Fruit fly (Drosophila melanogaster) whole organism, embryonic: Measurements from ENCODE around the gene Sptr.

ENCODE experiments used
- Abd-B ChIP-seq: fragments of 200-800 bp; sonication (Bioruptor generic); optimal IDR thresholded peaks from 2 replicates; lab custom pipeline; 2018; ENCODE audit warnings: missing biosample characterization, mild to moderate bottlenecking, missing genetic modification characterization, moderate library complexity
- Antp ChIP-seq: fragments of 200-800 bp; sonication (Bioruptor generic); optimal IDR thresholded peaks from 3 replicates; lab custom pipeline; 2016; ENCODE audit warnings: missing biosample characterization, missing genetic modification characterization
- Atf-2 ChIP-seq: fragments of 200-800 bp; sonication (Bioruptor generic); optimal IDR thresholded peaks from 2 replicates; lab custom pipeline; 2016; ENCODE audit warnings: missing biosample characterization, missing genetic modification characterization
- CG1024 ChIP-seq: fragments of 200-800 bp; sonication (Bioruptor generic); IDR thresholded peaks from 2 replicates; pipeline ENCODE4 v1.3.6; 2022; ENCODE audit warnings: missing biosample characterization, missing genetic modification characterization
- CG10267 ChIP-seq: fragments of 200-800 bp; sonication (Bioruptor generic); optimal IDR thresholded peaks from 2 replicates; lab custom pipeline; 2018; ENCODE audit warnings: missing biosample characterization, mild to moderate bottlenecking, missing genetic modification characterization, moderate library complexity
- CG11093 ChIP-seq: fragments of 200-800 bp; sonication (Bioruptor generic); IDR thresholded peaks from 3 replicates; pipeline ENCODE4 v1.3.6; 2022; ENCODE audit warnings: missing biosample characterization, missing genetic modification characterization
- CG11560 ChIP-seq: fragments of 200-800 bp; sonication (Bioruptor generic); IDR thresholded peaks from 3 replicates; pipeline ENCODE4 v1.3.6; 2022; ENCODE audit warnings: missing biosample characterization, missing genetic modification characterization
- CG14014 ChIP-seq: fragments of 200-800 bp; sonication (Bioruptor generic); IDR thresholded peaks from 2 replicates; pipeline ENCODE4 v1.3.6; 2022; ENCODE audit warnings: missing biosample characterization, missing genetic modification characterization
- CG15479 ChIP-seq: fragments of 200-800 bp; sonication (Bioruptor generic); optimal IDR thresholded peaks from 3 replicates; lab custom pipeline; 2019; ENCODE audit warnings: missing biosample characterization, mild to moderate bottlenecking, missing genetic modification characterization, moderate library complexity
- CG15514 ChIP-seq: fragments of 200-800 bp; sonication (Bioruptor generic); optimal IDR thresholded peaks from 3 replicates; lab custom pipeline; 2017; ENCODE audit warnings: missing biosample characterization, missing genetic modification characterization, mild to moderate bottlenecking, moderate library complexity, missing genetic modification reagents
- CG16813 ChIP-seq: fragments of 200-800 bp; sonication (Bioruptor generic); IDR thresholded peaks from 3 replicates; pipeline ENCODE4 v1.3.6; 2022; ENCODE audit warnings: missing biosample characterization, missing genetic modification characterization; ENCODE audit not compliant: partially characterized antibody
- CG17186 ChIP-seq: fragments of 200-800 bp; sonication (Bioruptor generic); optimal IDR thresholded peaks from 3 replicates; lab custom pipeline; 2017; ENCODE audit warnings: missing biosample characterization, missing genetic modification reagents, missing genetic modification characterization
- CG17568 ChIP-seq: fragments of 200-800 bp; sonication (Bioruptor generic); optimal IDR thresholded peaks from 2 replicates; lab custom pipeline; 2018; ENCODE audit warnings: missing biosample characterization, mild to moderate bottlenecking, missing genetic modification characterization, moderate library complexity
- CG17912 ChIP-seq: fragments of 200-800 bp; sonication (Bioruptor generic); optimal IDR thresholded peaks from 2 replicates; lab custom pipeline; 2018; ENCODE audit warnings: missing biosample characterization, mild to moderate bottlenecking, missing genetic modification characterization
- CG18262 ChIP-seq: fragments of 200-800 bp; optimal IDR thresholded peaks from 3 replicates; lab custom pipeline; 2019; ENCODE audit warnings: missing biosample characterization, mild to moderate bottlenecking, missing genetic modification characterization, moderate library complexity
- CG18764 ChIP-seq: fragments of 200-800 bp; sonication (Bioruptor generic); optimal IDR thresholded peaks from 3 replicates; lab custom pipeline; 2016; ENCODE audit warnings: missing biosample characterization, missing genetic modification characterization
- CG4282 ChIP-seq: fragments of 200-800 bp; sonication (Bioruptor generic); optimal IDR thresholded peaks from 2 replicates; lab custom pipeline; 2016; ENCODE audit warnings: missing biosample characterization, missing genetic modification characterization
- CG5180 ChIP-seq: fragments of 200-800 bp; sonication (Bioruptor generic); optimal IDR thresholded peaks from 3 replicates; lab custom pipeline; 2017; ENCODE audit warnings: missing biosample characterization, missing genetic modification characterization, mild to moderate bottlenecking, moderate library complexity, missing genetic modification reagents
- CG6791 ChIP-seq: fragments of 200-800 bp; sonication (Bioruptor generic); IDR thresholded peaks from 3 replicates; pipeline ENCODE4 v1.3.6; 2022; ENCODE audit warnings: missing biosample characterization, missing genetic modification characterization; ENCODE audit not compliant: partially characterized antibody
- CG7987 ChIP-seq: fragments of 200-800 bp; sonication (Bioruptor generic); optimal IDR thresholded peaks from 2 replicates; lab custom pipeline; 2018; ENCODE audit warnings: missing biosample characterization, mild to moderate bottlenecking, missing genetic modification characterization, moderate library complexity
- CG8765 ChIP-seq: fragments of 200-800 bp; sonication (Bioruptor generic); IDR thresholded peaks from 2 replicates; pipeline ENCODE4 v1.3.6; 2022; ENCODE audit warnings: missing biosample characterization, missing genetic modification characterization
- CG8944 ChIP-seq: fragments of 200-800 bp; sonication (Bioruptor generic); optimal IDR thresholded peaks from 3 replicates; lab custom pipeline; 2016; ENCODE audit warnings: missing biosample characterization, missing genetic modification characterization
- CG9609 ChIP-seq: fragments of 200-800 bp; sonication (Bioruptor generic); optimal IDR thresholded peaks from 3 replicates; lab custom pipeline; 2016; ENCODE audit warnings: missing biosample characterization, missing genetic modification characterization
- CG9727 ChIP-seq: fragments of 200-800 bp; sonication (Bioruptor generic); optimal IDR thresholded peaks from 3 replicates; lab custom pipeline; 2017; ENCODE audit warnings: missing biosample characterization, mild to moderate bottlenecking, missing genetic modification characterization
- CG9876 ChIP-seq: fragments of 200-800 bp; sonication (Bioruptor generic); optimal IDR thresholded peaks from 2 replicates; lab custom pipeline; 2016; ENCODE audit warnings: missing biosample characterization, missing genetic modification characterization
- CrebB ChIP-seq: fragments of 200-800 bp; sonication (Bioruptor generic); optimal IDR thresholded peaks from 3 replicates; lab custom pipeline; 2018; ENCODE audit warnings: missing biosample characterization, mild to moderate bottlenecking, missing genetic modification characterization
- D19B ChIP-seq: fragments of 200-800 bp; sonication (Bioruptor generic); optimal IDR thresholded peaks from 2 replicates; lab custom pipeline; 2017; ENCODE audit warnings: missing biosample characterization, mild to moderate bottlenecking, missing genetic modification characterization
- Dip2 ChIP-seq: fragments of 200-800 bp; sonication (Bioruptor generic); IDR thresholded peaks from 2 replicates; pipeline ENCODE4 v1.3.6; 2022; ENCODE audit warnings: missing biosample characterization, missing genetic modification characterization
- Doc2 ChIP-seq: fragments of 200-800 bp; sonication (Bioruptor generic); IDR thresholded peaks from 2 replicates; pipeline ENCODE4 v1.3.6; 2022; ENCODE audit warnings: missing biosample characterization, missing genetic modification characterization
- Fer1 ChIP-seq: fragments of 200-800 bp; sonication (Bioruptor generic); optimal IDR thresholded peaks from 2 replicates; lab custom pipeline; 2017; ENCODE audit warnings: missing biosample characterization, mild to moderate bottlenecking, missing genetic modification characterization
- H15 ChIP-seq: fragments of 200-800 bp; sonication (Bioruptor generic); IDR thresholded peaks from 3 replicates; pipeline ENCODE4 v1.3.6; 2022; ENCODE audit warnings: missing biosample characterization, missing genetic modification characterization
- Hand ChIP-seq: fragments of 200-800 bp; sonication (Bioruptor generic); optimal IDR thresholded peaks from 2 replicates; lab custom pipeline; 2017; ENCODE audit warnings: mild to moderate bottlenecking, missing biosample characterization, missing genetic modification reagents, missing genetic modification characterization
- Hsf ChIP-seq: fragments of 200-800 bp; sonication (Bioruptor generic); optimal IDR thresholded peaks from 3 replicates; lab custom pipeline; 2016; ENCODE audit warnings: missing biosample characterization, missing genetic modification characterization
- NFAT ChIP-seq: fragments of 200-800 bp; sonication (Bioruptor generic); IDR thresholded peaks from 2 replicates; pipeline ENCODE4 v1.3.6; 2022; ENCODE audit warnings: missing biosample characterization, missing genetic modification characterization
- Nf-YC ChIP-seq: fragments of 200-800 bp; optimal IDR thresholded peaks from 3 replicates; lab custom pipeline; 2019; ENCODE audit warnings: missing biosample characterization, mild to moderate bottlenecking, missing genetic modification characterization, moderate library complexity
- Pdp1 ChIP-seq, 2 experiments: fragments of 200-800 bp; sonication (Bioruptor generic); optimal IDR thresholded peaks; 3 replicates each; lab custom pipeline; 2016; ENCODE audit warnings: missing biosample characterization in 2 of 2, missing genetic modification characterization in 2 of 2, mild to moderate bottlenecking in 1 of 2, moderate library complexity in 1 of 2
- Rfx ChIP-seq: fragments of 200-800 bp; sonication (Bioruptor generic); IDR thresholded peaks from 2 replicates; pipeline ENCODE4 v1.3.6; 2022; ENCODE audit warnings: missing biosample characterization, missing genetic modification characterization
- Spps ChIP-seq: fragments of 200-800 bp; sonication (Bioruptor generic); optimal IDR thresholded peaks from 2 replicates; lab custom pipeline; 2018; ENCODE audit warnings: missing biosample characterization, mild to moderate bottlenecking, missing genetic modification characterization
- az2 ChIP-seq: fragments of 200-800 bp; sonication (Bioruptor generic); optimal IDR thresholded peaks from 3 replicates; lab custom pipeline; 2016; ENCODE audit warnings: missing biosample characterization, missing genetic modification characterization
- cato ChIP-seq: fragments of 200-800 bp; sonication (Bioruptor generic); optimal IDR thresholded peaks from 2 replicates; lab custom pipeline; 2016; ENCODE audit warnings: missing biosample characterization, missing genetic modification characterization, borderline replicate concordance
- emc ChIP-seq: fragments of 200-800 bp; sonication (Bioruptor generic); optimal IDR thresholded peaks from 2 replicates; lab custom pipeline; 2016; ENCODE audit warnings: missing biosample characterization, missing genetic modification characterization
- gsb ChIP-seq: fragments of 200-800 bp; sonication (Bioruptor generic); IDR thresholded peaks from 2 replicates; pipeline ENCODE4 v1.3.6; 2022; ENCODE audit warnings: missing biosample characterization, missing genetic modification characterization
- hb ChIP-seq: fragments of 200-800 bp; sonication (Bioruptor generic); IDR thresholded peaks from 3 replicates; pipeline ENCODE4 v1.3.6; 2022; ENCODE audit warnings: missing biosample characterization, missing genetic modification characterization; ENCODE audit not compliant: partially characterized antibody
- her ChIP-seq: fragments of 200-800 bp; sonication (Bioruptor generic); optimal IDR thresholded peaks from 2 replicates; lab custom pipeline; 2016; ENCODE audit warnings: missing biosample characterization, missing genetic modification characterization
- lilli ChIP-seq: fragments of 200-800 bp; sonication (Bioruptor generic); optimal IDR thresholded peaks from 3 replicates; lab custom pipeline; 2016; ENCODE audit warnings: missing biosample characterization, missing genetic modification characterization
- otp ChIP-seq: fragments of 200-800 bp; sonication (Bioruptor generic); IDR thresholded peaks from 3 replicates; pipeline ENCODE4, ENCODE4 v1.3.6; 2022; ENCODE audit warnings: missing biosample characterization, missing genetic modification characterization
- psq ChIP-seq: fragments of 200-800 bp; sonication (Bioruptor generic); optimal IDR thresholded peaks from 2 replicates; lab custom pipeline; 2017; ENCODE audit warnings: missing biosample characterization, missing genetic modification characterization
- sna ChIP-seq: fragments of 200-800 bp; sonication (Bioruptor generic); IDR thresholded peaks from 2 replicates; pipeline ENCODE4 v1.3.6; 2022; ENCODE audit warnings: missing biosample characterization, missing genetic modification characterization; ENCODE audit not compliant: partially characterized antibody
- tgo ChIP-seq: fragments of 200-800 bp; sonication (Bioruptor generic); IDR thresholded peaks from 3 replicates; pipeline ENCODE4 v1.3.6; 2022; ENCODE audit warnings: missing biosample characterization, missing genetic modification characterization
- tio ChIP-seq: fragments of 200-800 bp; sonication (Bioruptor generic); optimal IDR thresholded peaks from 2 replicates; lab custom pipeline; 2017; ENCODE audit warnings: missing biosample characterization, missing genetic modification characterization, inconsistent platforms
- vvl ChIP-seq: fragments of 200-800 bp; sonication (Bioruptor generic); IDR thresholded peaks from 2 replicates; pipeline ENCODE4 v1.3.6; 2022; ENCODE audit warnings: missing biosample characterization, missing genetic modification characterization

Sptr gene

DNA sequence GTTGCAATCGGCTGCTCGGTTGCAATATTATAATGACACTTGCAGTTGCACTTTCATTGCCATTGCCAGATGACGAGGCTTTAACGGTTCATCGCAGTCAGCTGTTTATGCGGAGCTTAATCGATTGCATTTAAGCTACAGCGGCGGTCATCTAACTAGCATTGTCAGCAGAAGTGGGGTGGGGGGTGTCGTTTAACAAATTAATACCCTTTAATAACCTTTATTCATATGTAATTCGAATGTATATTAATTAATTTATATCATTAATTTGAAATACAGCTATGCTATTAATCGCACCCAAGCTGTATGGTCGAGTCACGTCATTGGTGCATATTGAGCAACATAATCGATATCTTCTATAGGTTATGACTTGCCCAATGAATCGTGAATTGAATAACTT lies 28.6 kb upstream of the Sptr start (continued):
- TF ChIP-seq az2 (peak; percentile 80), CG18262 (tag; lab: Kevin White, UChicago) (peak; percentile 76), CG17568 (GFP tag; lab: Kevin White, UChicago) (peak; percentile 39), gsb (no peak; the same call in 1 of the 2 replicates), Hand (GFP tag; lab: Kevin White, UChicago) (peak; percentile 15), CrebB (tag; lab: Kevin White, UChicago) (peak; percentile 6), Fer1 (GFP tag; lab: Kevin White, UChicago) (peak; percentile 62), Pdp1 (GFP tag; optimal IDR thresholded peaks at IDR 0.05; lab: Kevin White, UChicago) (peak; percentile 17 to 46), Atf-2 (GFP tag; lab: Kevin White, UChicago) (no peak), psq (peak; percentile 5), tio (peak; percentile 53), CG18764 (GFP tag; lab: Kevin White, UChicago) (peak; percentile 36), CG11093 (GFP tag; lab: Robert Waterston, UW) (peak; percentile 79; the same call in 2 of the 3 replicates), CG14014 (peak; percentile 85), CG17912 (GFP tag; lab: Kevin White, UChicago) (peak; percentile 13), tgo (peak; percentile 82), vvl (GFP tag; lab: Robert Waterston, UW) (peak; percentile 92), cato (peak; percentile 39), D19B (peak; percentile 17), Antp (no peak), CG16813 (no peak), CG9876 (GFP tag; lab: Kevin White, UChicago) (no peak), Doc2 (GFP tag; lab: Robert Waterston, UW) (0 out of 2 replicates have a peak, but pooled peaks have one; percentile 22), her (GFP tag; lab: Kevin White, UChicago) (no peak), CG7987 (peak; percentile 28), lilli (GFP tag; lab: Kevin White, UChicago) (peak; percentile 33), Abd-B (GFP tag; lab: Kevin White, UChicago) (peak; percentile 68), CG17186 (GFP tag; lab: Kevin White, UChicago) (no peak), CG4282 (no peak), CG6791 (GFP tag; lab: Robert Waterston, UW) (no peak), sna (GFP tag; lab: Robert Waterston, UW) (no peak), emc (GFP tag; lab: Kevin White, UChicago) (no peak), otp (GFP tag; lab: Robert Waterston, UW) (peak; percentile 87), CG8765 (GFP tag; lab: Robert Waterston, UW) (peak; percentile 45; the same call in 1 of the 2 replicates), hb (GFP tag; lab: Robert Waterston, UW) (no peak), CG9727 (GFP tag; lab: Kevin White, UChicago) (peak; percentile 43), CG5180 (GFP tag; lab: Kevin White, UChicago) (peak; percentile 76), NFAT (GFP tag; lab: Robert Waterston, UW) (peak; percentile 45; the same call in 1 of the 2 replicates), CG11560 (tag; lab: Robert Waterston, UW) (0 out of 3 replicates have a peak, but pooled peaks have one; percentile 37), Hsf (peak; percentile 32), CG15479 (no peak), Nf-YC (tag; lab: Kevin White, UChicago) (peak; percentile 35), CG15514 (GFP tag; lab: Kevin White, UChicago) (peak; percentile 31), Dip2 (GFP tag; lab: Robert Waterston, UW) (no peak), CG9609 (GFP tag; lab: Kevin White, UChicago) (no peak), CG1024 (GFP tag; lab: Robert Waterston, UW) (peak; percentile 72), H15 (GFP tag; lab: Robert Waterston, UW) (peak; percentile 82), Rfx (GFP tag; lab: Robert Waterston, UW) (peak; percentile 65), Spps (peak; percentile 33), CG8944 (GFP tag; lab: Kevin White, UChicago) (peak; percentile 18), CG10267 (tag; lab: Kevin White, UChicago) (peak; percentile 54)
